Worm (Caenorhabditis elegans) whole organism, midembryonic: Measurements from ENCODE around the gene sre-5.

Experiments used
- flt-1 ChIP-seq: fragments of 200-800 bp; sonication (Bioruptor generic); IDR thresholded peaks from 2 replicates; pipeline ENCODE4 v1.3.6; 2022; ENCODE audit warnings: missing genetic modification characterization, missing compliant biosample characterization
- med-1 ChIP-seq: sonication (generic microtip); optimal IDR thresholded peaks from 2 replicates; lab custom pipeline; 2017; ENCODE audit warnings: missing genetic modification characterization, mild to moderate bottlenecking, missing compliant biosample characterization, antibody characterized with exemption, missing genetic modification reagents; ENCODE audit not compliant: insufficient read depth
- ref-1 ChIP-seq: fragments of 200-800 bp; sonication (Bioruptor generic); conservative IDR thresholded peaks from 2 replicates; pipeline ENCODE4 v1.3.6; 2022; ENCODE audit warnings: missing genetic modification reagents, missing genetic modification characterization, missing compliant biosample characterization
- ztf-23 ChIP-seq: fragments of 200-800 bp; sonication (Bioruptor generic); IDR thresholded peaks from 2 replicates; pipeline ENCODE4 v1.3.6; 2022; ENCODE audit warnings: missing genetic modification reagents, missing genetic modification characterization, missing compliant biosample characterization

DNA sequence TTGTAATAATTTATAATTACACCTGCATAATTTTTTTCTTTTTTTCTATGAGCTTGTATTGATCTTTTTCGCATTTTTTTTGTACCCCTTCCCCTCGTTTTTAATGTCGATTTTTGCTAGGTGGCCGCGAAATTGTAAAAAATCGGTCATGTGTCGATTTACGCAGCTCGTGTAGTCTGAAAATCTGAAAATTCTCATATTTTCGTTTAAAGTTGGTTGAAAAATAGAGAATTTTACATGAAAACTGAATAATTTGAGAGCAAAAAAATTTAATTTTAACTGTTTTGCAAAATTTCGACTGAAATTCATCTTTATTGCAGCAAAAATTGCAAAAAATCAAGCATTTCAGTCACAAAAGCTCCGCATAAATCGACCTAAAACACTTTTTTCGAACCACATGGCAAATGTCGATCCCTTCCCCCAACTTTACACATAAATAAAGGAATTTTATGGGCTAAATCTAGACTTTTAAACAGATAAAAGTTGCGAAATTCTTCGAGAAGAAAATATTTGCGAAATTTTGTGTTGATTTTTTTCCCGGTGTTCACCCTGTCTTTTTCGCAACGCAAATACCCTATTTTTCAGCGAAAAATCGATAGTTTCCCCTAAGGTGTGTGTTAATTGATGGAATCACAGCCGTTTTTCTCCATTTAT is 38.7 kb upstream of the sre-5 start:
- no peak for TF ChIP-seq ref-1 (GFP tag; lab: Robert Waterston, UW)
- no peak for TF ChIP-seq ztf-23 (GFP tag; lab: Robert Waterston, UW)
- no peak for TF ChIP-seq flt-1 (GFP tag; lab: Robert Waterston, UW)
- TF ChIP-seq med-1, result no peak
